Worm (Caenorhabditis elegans): ENCODE results near the gene F42G4.2.
A peak's percentile ranks its signal among the peaks of the same experiment; 100 is the strongest.

F42G4.2 gene

DNA sequence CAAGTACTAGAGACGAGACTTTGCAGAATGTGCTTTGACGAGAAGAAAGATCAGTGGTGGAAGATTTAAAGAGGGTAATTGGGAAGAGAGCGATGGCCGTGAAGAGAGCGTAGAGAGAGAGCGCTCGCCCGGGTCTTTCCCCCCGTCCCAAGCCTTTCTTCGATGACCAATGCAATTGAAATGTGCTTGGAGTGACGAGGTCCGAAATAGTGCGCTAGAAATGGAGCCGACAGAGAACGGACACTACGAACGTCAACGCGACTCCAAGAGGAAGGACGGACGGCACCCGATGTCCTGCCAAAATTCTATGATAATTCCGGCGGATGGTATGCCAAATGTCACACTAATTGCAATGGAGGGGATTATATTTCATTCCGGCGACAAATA, 17.7 kb upstream of the F42G4.2 start:
- TF ChIP-seq lin-14 (GFP tag; optimal IDR thresholded peaks at IDR 0.05) = peak; percentile 13
- TF ChIP-seq elt-2 (tag; optimal IDR thresholded peaks at IDR 0.05) = no peak

DNA sequence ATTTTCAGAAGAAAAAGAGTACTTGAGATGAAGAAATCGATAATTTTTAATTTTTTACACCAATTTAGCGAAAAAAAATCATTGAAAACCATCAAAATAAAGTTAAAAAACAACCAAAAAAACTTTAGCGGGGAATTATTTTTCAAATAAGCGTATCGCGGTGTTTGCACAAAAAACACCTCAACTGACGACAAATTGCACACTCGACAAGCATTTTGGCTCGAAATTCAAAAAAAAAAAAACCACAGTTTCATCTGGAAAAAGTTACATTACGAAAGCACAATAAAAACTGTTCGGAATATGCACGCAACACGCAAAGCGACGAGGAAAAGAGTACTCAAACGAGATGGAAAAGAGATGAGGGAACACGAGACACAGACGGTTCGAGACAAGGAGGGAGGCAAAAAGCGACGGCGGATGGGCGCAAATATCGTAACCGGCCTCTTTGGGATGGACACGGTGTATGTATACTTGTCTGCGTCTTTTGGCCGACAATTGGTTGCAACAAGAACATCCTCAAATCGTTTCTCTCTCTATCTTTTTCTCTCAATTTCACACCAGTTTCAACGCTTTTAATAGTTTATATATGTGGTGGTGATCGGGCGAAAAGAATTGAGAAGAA, 17.0 kb upstream of the F42G4.2 start:
- TF ChIP-seq unc-98 (GFP tag; IDR thresholded peaks at IDR 0.05) (no peak), nhr-76 (tag; optimal IDR thresholded peaks at IDR 0.05) (no peak), aly-2 (tag; optimal IDR thresholded peaks at IDR 0.05) (peak; percentile 1), F16B12.6 (tag; optimal IDR thresholded peaks at IDR 0.05) (peak; percentile 68), mep-1 (tag; optimal IDR thresholded peaks at IDR 0.05) (peak; percentile 37), unc-62 (GFP tag; optimal IDR thresholded peaks at IDR 0.05) (no peak), nhr-85 (tag) (peak; percentile 84), sptf-1 (tag; optimal IDR thresholded peaks at IDR 0.05) (no peak), rnt-1 (tag; optimal IDR thresholded peaks at IDR 0.05) (peak; percentile 25), fkh-10 (GFP tag; optimal IDR thresholded peaks at IDR 0.05) (no peak), lsy-2 (tag; optimal IDR thresholded peaks at IDR 0.05) (peak; percentile 22 to 81), sup-37 (GFP tag; optimal IDR thresholded peaks at IDR 0.05) (no peak), aha-1 (tag; optimal IDR thresholded peaks at IDR 0.05) (no peak), ztf-4 (tag; optimal IDR thresholded peaks at IDR 0.05) (peak; percentile 2), egl-27 (tag; optimal IDR thresholded peaks at IDR 0.05) (no peak), elt-2 (tag; optimal IDR thresholded peaks at IDR 0.05) (no peak), dpl-1 (GFP tag; optimal IDR thresholded peaks at IDR 0.05) (peak; percentile 50 to 83 (median 60)), nhr-237 (tag; optimal IDR thresholded peaks at IDR 0.05) (no peak), nhr-12 (tag; optimal IDR thresholded peaks at IDR 0.05) (no peak), lin-14 (GFP tag; optimal IDR thresholded peaks at IDR 0.05) (peak; percentile 90), nhr-90 (tag; optimal IDR thresholded peaks at IDR 0.05; ENCODE audit: poor library complexity) (peak; percentile 25), fkh-4 (tag; optimal IDR thresholded peaks at IDR 0.05; ENCODE audit: borderline replicate concordance) (no peak), sox-4 (tag; optimal IDR thresholded peaks at IDR 0.05) (no peak), ceh-90 (tag; optimal IDR thresholded peaks at IDR 0.05) (no peak), irx-1 (tag; optimal IDR thresholded peaks at IDR 0.05) (peak; percentile 27), ces-1 (GFP tag; optimal IDR thresholded peaks at IDR 0.05) (no peak), ceh-82 (tag; optimal IDR thresholded peaks at IDR 0.05) (peak; percentile 18 to 47 (median 42)), C16A3.4 (tag; optimal IDR thresholded peaks at IDR 0.05) (peak; percentile 47), mef-2 (tag; optimal IDR thresholded peaks at IDR 0.05) (no peak), efl-3 (GFP tag; optimal IDR thresholded peaks at IDR 0.05) (no peak), xbp-1 (tag; optimal IDR thresholded peaks at IDR 0.05) (peak; percentile 21), ceh-88 (GFP tag; IDR thresholded peaks at IDR 0.05) (no peak; the same call in 1 of the 2 replicates), zag-1 (tag; optimal IDR thresholded peaks at IDR 0.05) (no peak), nhr-84 (tag; optimal IDR thresholded peaks at IDR 0.05) (no peak), nhr-47 (tag; optimal IDR thresholded peaks at IDR 0.05) (peak; percentile 37), lin-35 (GFP tag; optimal IDR thresholded peaks at IDR 0.05) (peak; percentile 42 to 80), ztf-11 (tag; optimal IDR thresholded peaks at IDR 0.05) (no peak), lin-13 (GFP tag; optimal IDR thresholded peaks at IDR 0.05) (no peak), efl-1 (optimal IDR thresholded peaks at IDR 0.05) (peak; percentile 73 to 81), efl-1 (GFP tag; optimal IDR thresholded peaks at IDR 0.05 in 1 of 2) (peak; percentile 81 to 97), isw-1 (GFP tag; IDR thresholded peaks at IDR 0.05) (no peak), snu-23 (GFP tag; optimal IDR thresholded peaks at IDR 0.05) (peak; percentile 79), swsn-7 (tag; optimal IDR thresholded peaks at IDR 0.05) (peak; percentile 43), ceh-63 (GFP tag; optimal IDR thresholded peaks at IDR 0.05) (no peak), jun-1 (tag; optimal IDR thresholded peaks at IDR 0.05) (peak; percentile 43), hlh-4 (tag; optimal IDR thresholded peaks at IDR 0.05) (no peak), hpl-2 (GFP tag; optimal IDR thresholded peaks at IDR 0.05) (no peak), pax-3 (tag; optimal IDR thresholded peaks at IDR 0.05) (no peak), nhr-20 (tag; optimal IDR thresholded peaks at IDR 0.05) (peak; percentile 69), egl-13 (tag; optimal IDR thresholded peaks at IDR 0.05) (no peak), mdl-1 (tag; optimal IDR thresholded peaks at IDR 0.05) (peak in 1 of 2 experiments; percentile 60)

Data from whole organism, L1 larva.